Fruit fly (Drosophila melanogaster) ovary, adult (tissue): ENCODE results near the gene Regnase-1.

Experiments used
- CG17801 ChIP-seq: fragments of 200-800 bp; optimal IDR thresholded peaks from 2 replicates; lab custom pipeline; 2019; ENCODE audit warnings: missing biosample characterization, mild to moderate bottlenecking, missing genetic modification characterization, moderate library complexity; ENCODE audit not compliant: partially characterized antibody

Gene Regnase-1

dm6 chr3R:20010942-20011341 lies 24.9 kb downstream of the Regnase-1 start:
- TF ChIP-seq CG17801, result no peak

DNA sequence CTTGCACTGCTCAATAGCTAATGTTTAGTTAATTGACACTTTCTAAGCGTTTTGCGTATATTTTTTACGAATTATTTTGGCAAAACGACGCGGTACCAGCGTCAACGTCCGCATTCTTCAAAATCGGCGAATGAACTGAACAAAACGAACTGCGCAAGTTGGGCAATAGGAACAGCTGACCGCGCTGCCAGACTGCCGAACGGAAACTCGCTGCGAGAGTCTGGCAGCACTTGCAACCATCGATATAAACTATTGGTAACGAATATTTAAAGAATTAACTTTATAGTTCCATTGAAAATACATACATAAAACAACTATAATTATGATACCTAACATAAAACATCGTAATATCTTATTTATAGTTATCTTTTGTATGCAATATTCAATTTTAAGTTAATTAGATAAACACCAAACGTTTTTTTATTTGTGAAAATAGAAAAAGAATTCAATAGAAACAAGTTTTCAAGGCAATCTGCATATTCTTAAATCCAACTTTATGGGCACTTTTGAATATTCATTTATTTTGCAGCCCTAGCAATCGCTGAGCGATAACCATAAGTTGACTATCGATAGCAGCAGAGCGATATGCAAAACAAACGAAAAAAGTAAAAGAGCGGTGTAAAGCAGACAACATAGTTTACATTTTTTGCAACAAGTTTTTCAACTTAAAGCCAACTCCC lies 27.3 kb downstream of the Regnase-1 start, which contains the start of the genes Hs6st and MED25:
Hs6st (minus strand) TSS at position 141 of the 680 bp plus-strand sequence.
MED25 (plus strand) TSS at position 576 of the 680 bp plus-strand sequence.
- TF ChIP-seq CG17801, result peak; percentile 81

- TF ChIP-seq CG17801, result no peak
Measured at dm6 chr3R:20007399-20008285, 28.2 kb downstream of the Regnase-1 start.

dm6 chr3R:20006617-20007016 lies 29.2 kb downstream of the Regnase-1 start:
- no peak for TF ChIP-seq CG17801

dm6 chr3R:20004697-20005096 lies 31.2 kb downstream of the Regnase-1 start:
- TF ChIP-seq CG17801, result no peak

DNA sequence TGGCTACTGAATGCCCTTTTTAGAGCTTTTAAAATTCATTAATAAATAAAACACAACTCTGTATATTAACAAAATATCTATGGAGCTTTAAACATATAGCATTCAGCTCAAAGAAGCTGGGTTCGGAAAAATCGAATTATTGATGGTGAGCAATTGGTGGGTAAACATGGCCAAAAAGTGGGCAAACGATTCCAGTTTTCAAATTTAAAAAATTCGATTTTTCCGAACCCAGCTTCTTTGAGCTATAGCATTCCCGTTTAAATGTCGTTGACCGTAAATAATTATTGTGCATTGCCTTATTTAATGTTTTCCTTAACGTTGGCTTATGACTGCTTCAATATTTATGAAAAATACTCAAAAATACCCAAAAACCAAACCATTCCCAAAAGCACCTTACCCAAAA lies 34.3 kb downstream of the Regnase-1 start:
- TF ChIP-seq CG17801, result no peak

DNA sequence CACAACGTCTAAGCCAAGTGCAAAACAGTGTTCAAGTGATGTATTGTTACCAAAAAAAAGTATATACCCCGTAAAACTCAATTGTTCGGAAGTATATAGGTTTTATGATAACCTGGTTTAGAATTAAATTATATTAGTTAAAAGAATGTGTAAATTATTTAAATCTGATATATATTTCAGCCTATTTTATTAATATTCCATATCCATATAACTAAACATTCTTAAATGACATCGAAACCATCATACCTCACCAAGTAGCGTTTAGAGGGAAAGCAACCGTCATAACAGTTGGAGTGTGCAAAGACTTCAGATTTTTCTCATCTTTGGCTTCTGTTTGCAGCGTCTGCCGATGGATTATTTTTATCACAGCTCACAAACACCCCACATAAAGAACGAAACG lies 36.4 kb downstream of the Regnase-1 start:
- TF ChIP-seq CG17801, result peak; percentile 77

DNA sequence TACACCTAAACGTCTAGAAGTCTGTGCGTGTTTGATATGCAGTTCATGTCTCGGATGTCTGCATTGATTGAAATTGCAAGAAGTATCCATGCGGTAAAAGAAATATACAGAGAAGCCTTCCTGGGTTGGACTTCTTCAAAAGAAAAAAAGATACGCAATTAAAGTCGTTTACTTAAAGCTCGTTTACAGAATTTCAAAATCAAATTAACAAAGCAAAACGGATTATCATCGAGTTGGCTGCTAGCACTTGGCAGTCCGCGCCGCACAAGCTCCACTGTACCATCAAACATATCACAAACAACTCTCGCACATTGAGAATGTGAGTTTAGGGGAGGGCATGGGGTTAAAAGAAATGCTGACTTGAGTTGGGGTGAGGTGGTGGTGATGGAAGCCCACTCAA lies 37.4 kb downstream of the Regnase-1 start:
- no peak for TF ChIP-seq CG17801

- no peak for TF ChIP-seq CG17801
Measured at dm6 chr3R:19997526-19998070, 38.3 kb downstream of the Regnase-1 start.

dm6 chr3R:19996433-19996832 lies 39.4 kb downstream of the Regnase-1 start:
- no peak for TF ChIP-seq CG17801

dm6 chr3R:19995408-19995807 lies 40.4 kb downstream of the Regnase-1 start:
- TF ChIP-seq CG17801, result no peak

- TF ChIP-seq CG17801, result no peak
Measured at dm6 chr3R:19985376-19985775, 50.5 kb downstream of the Regnase-1 start.
